Worm (Caenorhabditis elegans) whole organism, late embryonic: Measurements from ENCODE around the gene flad-1.

Source experiments
- C38D4.7 ChIP-seq: fragments of 200-800 bp; sonication (Bioruptor generic); optimal IDR thresholded peaks from 2 replicates; lab custom pipeline; 2018; ENCODE audit warnings: mild to moderate bottlenecking, missing genetic modification characterization, moderate library complexity, missing compliant biosample characterization
- F13H6.1 ChIP-seq: sonication (generic microtip); optimal IDR thresholded peaks from 2 replicates; lab custom pipeline; 2016; ENCODE audit warnings: missing genetic modification characterization, missing compliant biosample characterization
- K02D7.2 ChIP-seq: sonication (generic microtip); optimal IDR thresholded peaks from 2 replicates; lab custom pipeline; 2017; ENCODE audit warnings: mild to moderate bottlenecking, missing genetic modification characterization, missing compliant biosample characterization
- T23F11.4 ChIP-seq: fragments of 200-800 bp; sonication (Bioruptor generic); optimal IDR thresholded peaks from 2 replicates; lab custom pipeline; 2018; ENCODE audit warnings: mild to moderate bottlenecking, missing genetic modification characterization, missing compliant biosample characterization
- Y22D7AL.16 ChIP-seq: sonication (generic microtip); optimal IDR thresholded peaks from 2 replicates; lab custom pipeline; 2016; ENCODE audit warnings: missing genetic modification characterization, missing compliant biosample characterization
- ama-1 ChIP-seq: fragments of 150-350 bp; optimal IDR thresholded peaks from 2 replicates; lab custom pipeline; 2014
- ceh-14 ChIP-seq: sonication (generic microtip); optimal IDR thresholded peaks from 2 replicates; lab custom pipeline; 2016; ENCODE audit warnings: missing genotype, missing genetic modification characterization, missing compliant biosample characterization
- ceh-18 ChIP-seq: sonication (generic microtip); optimal IDR thresholded peaks from 2 replicates; lab custom pipeline; 2016; ENCODE audit warnings: missing genetic modification characterization, missing compliant biosample characterization
- ceh-22 ChIP-seq: sonication (generic microtip); optimal IDR thresholded peaks from 2 replicates; lab custom pipeline; 2017; ENCODE audit warnings: missing biosample characterization, missing genetic modification characterization
- ceh-24 ChIP-seq: sonication (generic microtip); optimal IDR thresholded peaks from 2 replicates; lab custom pipeline; 2016; ENCODE audit warnings: mild to moderate bottlenecking, missing genetic modification characterization, missing compliant biosample characterization
- ceh-30 ChIP-seq: fragments of 150-350 bp; optimal IDR thresholded peaks from 2 replicates; lab custom pipeline; 2014; ENCODE audit warnings: missing biosample characterization, missing genetic modification characterization
- ceh-34 ChIP-seq: sonication (generic microtip); optimal IDR thresholded peaks from 2 replicates; lab custom pipeline; 2016; ENCODE audit warnings: mild to moderate bottlenecking, missing genetic modification characterization, missing compliant biosample characterization
- ceh-45 ChIP-seq: fragments of 200-800 bp; sonication (Bioruptor generic); IDR thresholded peaks from 2 replicates; pipeline ENCODE4 v1.3.6; 2022; ENCODE audit warnings: missing genetic modification reagents, missing genetic modification characterization, missing compliant biosample characterization
- ceh-9 ChIP-seq: sonication (generic microtip); optimal IDR thresholded peaks from 2 replicates; lab custom pipeline; 2016; ENCODE audit warnings: mild to moderate bottlenecking, missing genetic modification characterization, inconsistent platforms, missing compliant biosample characterization
- che-1 ChIP-seq: sonication (generic microtip); optimal IDR thresholded peaks from 2 replicates; lab custom pipeline; 2016; ENCODE audit warnings: mild to moderate bottlenecking, missing genetic modification characterization, missing compliant biosample characterization
- dve-1 ChIP-seq: sonication (generic microtip); optimal IDR thresholded peaks from 2 replicates; lab custom pipeline; 2017; ENCODE audit warnings: antibody characterized with exemption, mild to moderate bottlenecking, missing genetic modification characterization, missing compliant biosample characterization
- fkh-10 ChIP-seq: fragments of 150-350 bp; optimal IDR thresholded peaks from 2 replicates; lab custom pipeline; 2014; ENCODE audit warnings: missing biosample characterization, missing genetic modification reagents, missing genetic modification characterization
- fkh-6 ChIP-seq: sonication (generic microtip); optimal IDR thresholded peaks from 2 replicates; lab custom pipeline; 2016; ENCODE audit warnings: missing genetic modification characterization, missing compliant biosample characterization
- gmeb-2 ChIP-seq: sonication (generic microtip); optimal IDR thresholded peaks from 2 replicates; lab custom pipeline; 2016; ENCODE audit warnings: missing genetic modification characterization, inconsistent platforms, missing compliant biosample characterization
- hlh-13 ChIP-seq: fragments of 200-800 bp; sonication (Bioruptor generic); optimal IDR thresholded peaks from 2 replicates; lab custom pipeline; 2018; ENCODE audit warnings: mild to moderate bottlenecking, missing genetic modification characterization, missing compliant biosample characterization
- hlh-15 ChIP-seq: sonication (generic microtip); optimal IDR thresholded peaks from 2 replicates; lab custom pipeline; 2016; ENCODE audit warnings: missing genetic modification characterization, missing compliant biosample characterization
- hlh-6 ChIP-seq: sonication (generic microtip); optimal IDR thresholded peaks from 2 replicates; lab custom pipeline; 2016; ENCODE audit warnings: missing genotype, missing genetic modification characterization, missing compliant biosample characterization
- hlh-8 ChIP-seq: sonication (generic microtip); optimal IDR thresholded peaks from 2 replicates; lab custom pipeline; 2016; ENCODE audit warnings: missing genotype, missing genetic modification characterization, missing compliant biosample characterization
- lim-6 ChIP-seq: sonication (generic microtip); optimal IDR thresholded peaks from 2 replicates; lab custom pipeline; 2016; ENCODE audit warnings: missing genetic modification characterization, missing compliant biosample characterization
- nfya-1 ChIP-seq: sonication (generic microtip); optimal IDR thresholded peaks from 2 replicates; lab custom pipeline; 2017; ENCODE audit warnings: missing genetic modification characterization, mild to moderate bottlenecking, missing compliant biosample characterization, antibody characterized with exemption, moderate library complexity
- nhr-11 ChIP-seq: fragments of 150-350 bp; optimal IDR thresholded peaks from 2 replicates; lab custom pipeline; 2014; ENCODE audit warnings: missing biosample characterization, missing genetic modification characterization
- nhr-232 ChIP-seq: sonication (generic microtip); optimal IDR thresholded peaks from 2 replicates; lab custom pipeline; 2016; ENCODE audit warnings: missing genetic modification characterization, missing compliant biosample characterization
- npax-4 ChIP-seq: sonication (generic microtip); optimal IDR thresholded peaks from 2 replicates; lab custom pipeline; 2016; ENCODE audit warnings: missing genetic modification characterization, missing compliant biosample characterization
- pat-9 ChIP-seq: fragments of 200-800 bp; sonication (Bioruptor generic); optimal IDR thresholded peaks from 2 replicates; lab custom pipeline; 2018; ENCODE audit warnings: mild to moderate bottlenecking, missing genetic modification characterization, moderate library complexity, missing compliant biosample characterization
- pha-2 ChIP-seq: sonication (generic microtip); optimal IDR thresholded peaks from 2 replicates; lab custom pipeline; 2017; ENCODE audit warnings: mild to moderate bottlenecking, missing genetic modification characterization, missing compliant biosample characterization
- sox-2 ChIP-seq: fragments of 200-800 bp; sonication (Bioruptor generic); IDR thresholded peaks from 2 replicates; pipeline ENCODE4 v1.3.6; 2022; ENCODE audit warnings: missing genetic modification reagents, missing genetic modification characterization, missing compliant biosample characterization
- tbx-2 ChIP-seq: sonication (generic microtip); optimal IDR thresholded peaks from 2 replicates; lab custom pipeline; 2016; ENCODE audit warnings: missing genetic modification characterization, missing compliant biosample characterization
- unc-3 ChIP-seq, 2 experiments: fragments of 200-800 bp in 1 of 2; sonication (Bioruptor generic) in 1 of 2; sonication (generic microtip) in 1 of 2; conservative IDR thresholded peaks in 1 of 2; optimal IDR thresholded peaks in 1 of 2; 2 replicates each; pipeline versions ENCODE4 v1.3.6 to Lab custom; 2016 to 2022; ENCODE audit warnings: missing compliant biosample characterization in 2 of 2, missing genetic modification characterization in 2 of 2, missing genetic modification reagents in 1 of 2
- unc-55 ChIP-seq: sonication (generic microtip); optimal IDR thresholded peaks from 2 replicates; lab custom pipeline; 2017; ENCODE audit warnings: missing biosample characterization, missing genetic modification reagents, missing genetic modification characterization
- unc-86 ChIP-seq: sonication (generic microtip); optimal IDR thresholded peaks from 2 replicates; lab custom pipeline; 2016; ENCODE audit warnings: missing genetic modification characterization, missing compliant biosample characterization
- zip-5 ChIP-seq: sonication (generic microtip); optimal IDR thresholded peaks from 2 replicates; lab custom pipeline; 2016; ENCODE audit warnings: missing genetic modification characterization, missing compliant biosample characterization

flad-1 gene

DNA sequence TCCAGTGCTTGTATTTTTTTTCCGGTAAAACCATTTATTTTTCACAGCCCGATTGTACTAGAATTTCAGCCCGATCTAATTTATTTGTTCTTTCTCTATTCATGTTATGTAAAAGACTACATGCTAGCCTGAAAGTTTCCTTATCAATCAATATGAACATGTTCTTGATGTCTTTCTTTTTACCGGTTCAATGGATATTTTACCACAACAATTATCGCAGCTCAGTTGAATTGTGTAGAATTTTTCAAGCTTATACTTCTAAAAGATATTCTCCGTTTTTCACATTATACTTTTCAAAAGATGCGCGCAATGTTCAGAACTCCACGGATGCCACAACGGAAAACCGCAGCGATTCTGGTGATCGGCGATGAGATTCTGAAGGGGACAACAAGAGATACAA is at the start of gene flad-1:
TSS of gene flad-1 (plus strand) at position 301 of the 400 bp plus-strand sequence.
- TF ChIP-seq nfya-1 (tag; lab: Kevin White, UChicago) (no peak), Y22D7AL.16 (tag; lab: Kevin White, UChicago) (no peak), hlh-6 (tag; lab: Kevin White, UChicago) (no peak), unc-55 (GFP tag; lab: Kevin White, UChicago) (no peak), npax-4 (tag; lab: Kevin White, UChicago) (no peak), T23F11.4 (GFP tag; lab: Kevin White, UChicago) (no peak), ceh-22 (tag; lab: Kevin White, UChicago) (no peak), ceh-45 (GFP tag; lab: Robert Waterston, UW) (no peak)

DNA sequence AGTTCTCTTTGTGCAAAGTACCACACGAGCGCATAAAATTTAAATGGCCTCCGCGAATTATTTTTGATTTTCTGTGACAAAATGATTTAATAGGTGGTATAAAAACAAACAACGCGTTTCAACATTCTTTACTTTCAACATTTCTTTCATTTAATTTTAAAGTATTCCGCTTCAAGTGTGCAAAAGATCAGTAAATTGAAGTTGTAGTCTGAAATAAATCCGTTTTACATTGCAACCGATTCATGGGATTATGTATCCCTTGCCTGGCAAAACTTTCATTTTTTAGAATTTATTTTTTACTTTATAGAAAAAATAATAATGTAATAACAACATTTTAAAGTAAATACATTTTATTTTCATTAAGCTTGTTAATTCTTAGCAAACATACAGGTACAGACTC is 49.5 kb upstream of the flad-1 start, which contains the start of gene F26C11.1:
TSS of gene F26C11.1 (plus strand) at position 301 of the 400 bp plus-strand sequence.
- TF ChIP-seq hlh-15 (no peak), fkh-10 (GFP tag; lab: Kevin White, UChicago) (no peak), ceh-9 (no peak), gmeb-2 (no peak), pat-9 (tag; lab: Kevin White, UChicago) (no peak), C38D4.7 (GFP tag; lab: Kevin White, UChicago) (no peak), unc-3 (GFP tag; conservative IDR thresholded peaks at IDR 0.05; lab: Robert Waterston, UW) (no peak), unc-3 (tag; optimal IDR thresholded peaks at IDR 0.05; lab: Kevin White, UChicago) (no peak), hlh-13 (GFP tag; lab: Kevin White, UChicago) (no peak)

DNA sequence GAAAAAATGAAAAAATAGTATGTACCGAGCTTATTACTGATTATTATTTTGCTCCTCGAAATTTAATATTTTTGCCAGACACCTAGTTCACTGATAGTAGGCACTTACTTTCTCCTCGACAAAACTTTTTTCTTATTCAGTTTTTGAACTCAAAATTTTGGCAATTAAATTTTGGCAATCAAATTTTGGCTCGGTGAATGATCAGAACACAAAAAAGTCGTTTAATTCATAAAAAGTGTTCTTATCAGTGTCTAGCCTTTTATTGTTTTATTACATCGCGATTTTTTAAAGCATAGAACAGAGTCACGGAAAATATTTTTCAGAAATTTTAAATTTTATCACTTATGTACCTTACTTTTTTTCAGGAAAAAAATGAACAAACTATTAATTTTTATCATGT is 48.8 kb upstream of the flad-1 start:
- TF ChIP-seq ceh-14 (tag; lab: Kevin White, UChicago) = no peak
- no peak for TF ChIP-seq pha-2 (tag; lab: Kevin White, UChicago)
- TF ChIP-seq zip-5 = no peak
- TF ChIP-seq dve-1 (tag; lab: Kevin White, UChicago) = no peak
- TF ChIP-seq T23F11.4 (GFP tag; lab: Kevin White, UChicago) = no peak
- TF ChIP-seq ama-1 (lab: Kevin White, UChicago) = no peak
- TF ChIP-seq nfya-1 (tag; lab: Kevin White, UChicago) = no peak
- no peak for TF ChIP-seq ceh-45 (GFP tag; lab: Robert Waterston, UW)
- no peak for TF ChIP-seq C38D4.7 (GFP tag; lab: Kevin White, UChicago)
- TF ChIP-seq tbx-2 = no peak
- TF ChIP-seq F13H6.1 = no peak
- TF ChIP-seq K02D7.2 (tag; lab: Kevin White, UChicago) = no peak
- TF ChIP-seq ceh-9 = no peak
- TF ChIP-seq gmeb-2 = no peak

DNA sequence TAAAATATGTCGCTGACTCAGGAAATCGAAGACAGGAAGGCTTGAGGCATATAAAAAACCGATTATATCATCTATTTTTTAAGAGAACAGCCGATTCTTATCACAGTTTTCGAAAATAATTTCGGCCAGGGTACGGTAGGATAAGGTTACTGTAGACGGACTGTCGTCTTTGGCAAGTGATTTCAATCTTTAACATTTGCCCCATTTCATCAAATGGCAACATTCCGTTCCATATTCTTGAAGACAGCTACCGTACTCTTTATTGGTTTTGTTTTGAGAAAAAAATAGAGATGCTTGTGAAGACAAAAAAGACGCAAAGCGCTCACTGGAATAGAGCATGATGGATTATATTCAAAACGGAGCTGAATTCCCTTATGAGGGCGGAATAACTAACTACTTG is 45.2 kb upstream of the flad-1 start:
- no peak for TF ChIP-seq fkh-6 (tag; lab: Kevin White, UChicago)
- no peak for TF ChIP-seq hlh-8 (tag; lab: Kevin White, UChicago)
- TF ChIP-seq ceh-18 (tag; lab: Kevin White, UChicago) = no peak
- no peak for TF ChIP-seq nhr-232
- TF ChIP-seq nhr-11 (tag; lab: Kevin White, UChicago) = no peak
- no peak for TF ChIP-seq sox-2
- TF ChIP-seq ceh-30 (tag; lab: Kevin White, UChicago) = no peak
- TF ChIP-seq ceh-34 (tag; lab: Kevin White, UChicago) = no peak
- TF ChIP-seq che-1 = no peak
- no peak for TF ChIP-seq K02D7.2 (tag; lab: Kevin White, UChicago)
- no peak for TF ChIP-seq lim-6 (tag; lab: Kevin White, UChicago)

DNA sequence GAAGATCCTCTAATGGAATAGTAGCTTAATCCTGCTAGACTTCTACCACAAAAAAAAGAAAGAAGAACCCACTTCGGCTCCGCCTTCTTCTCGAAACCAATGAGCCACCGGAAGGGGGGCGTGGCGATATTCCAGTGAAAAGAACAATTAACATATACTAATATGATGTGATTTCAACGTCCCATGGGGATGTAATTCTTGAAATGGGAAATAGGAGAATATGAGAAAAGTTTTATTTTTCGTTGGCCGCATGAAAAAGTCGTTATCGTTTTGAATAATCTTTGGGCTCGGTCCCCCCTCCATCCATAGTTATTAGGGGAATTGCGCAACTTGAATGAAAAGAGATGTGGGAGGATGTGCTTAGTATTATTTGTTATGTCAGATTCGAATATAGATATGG is 43.7 kb upstream of the flad-1 start, which contains the start of gene unc-4:
TSS of gene unc-4 (minus strand) at position 101 of the 400 bp plus-strand sequence.
- TF ChIP-seq fkh-6 (tag; lab: Kevin White, UChicago) (no peak), ceh-14 (tag; lab: Kevin White, UChicago) (no peak), unc-86 (no peak), ceh-24 (tag; lab: Kevin White, UChicago) (no peak)
- TF ChIP-seq, all 69 proteins: peak for 0
